Fruit fly (Drosophila melanogaster): ENCODE data around the gene Hand.

DNA sequence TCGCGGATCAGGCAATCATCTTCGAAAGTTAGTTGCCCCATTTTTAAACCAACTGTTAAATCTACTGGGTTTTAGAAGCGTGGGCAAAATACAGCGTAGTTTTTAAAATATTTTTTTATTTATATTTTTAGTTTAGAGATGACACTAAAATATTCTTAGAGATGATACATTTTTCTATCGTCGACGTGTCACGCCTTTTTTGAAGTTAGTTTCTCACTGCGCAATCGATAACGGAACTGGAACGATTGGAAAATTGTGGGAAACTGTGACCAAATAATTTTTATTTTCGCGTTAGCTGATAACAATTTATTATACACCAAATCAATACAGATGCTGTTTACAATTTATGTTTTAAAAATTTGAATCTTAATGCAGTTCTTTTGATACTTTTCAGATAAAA is 16.5 kb downstream of the Hand start, which contains the start of gene Utx:
- TF ChIP-seq h (optimal IDR thresholded peaks at IDR 0.05) (no peak), ttk (optimal IDR thresholded peaks at IDR 0.05) (no peak)
